Worm (Caenorhabditis elegans) whole organism, mixed stage, embryonic: Measurements from ENCODE around the gene F39F10.2.
"Not testable (repeated sequence)": the region's sequence is repeated elsewhere in the genome, so short reads cannot be mapped to it uniquely, and the experiment has no call there.

ENCODE experiments used
- lin-13 ChIP-seq: fragments of 150-350 bp; optimal IDR thresholded peaks from 2 replicates; lab custom pipeline; 2014; ENCODE audit warnings: missing biosample characterization, missing genetic modification characterization
- nhr-237 ChIP-seq: fragments of 150-350 bp; optimal IDR thresholded peaks from 2 replicates; lab custom pipeline; 2014; ENCODE audit warnings: missing biosample characterization, missing genetic modification characterization
- pha-4 ChIP-seq: fragments of 150-350 bp; optimal IDR thresholded peaks from 2 replicates; lab custom pipeline; 2018; ENCODE audit warnings: missing biosample characterization, missing genetic modification reagents, missing genetic modification characterization

DNA sequence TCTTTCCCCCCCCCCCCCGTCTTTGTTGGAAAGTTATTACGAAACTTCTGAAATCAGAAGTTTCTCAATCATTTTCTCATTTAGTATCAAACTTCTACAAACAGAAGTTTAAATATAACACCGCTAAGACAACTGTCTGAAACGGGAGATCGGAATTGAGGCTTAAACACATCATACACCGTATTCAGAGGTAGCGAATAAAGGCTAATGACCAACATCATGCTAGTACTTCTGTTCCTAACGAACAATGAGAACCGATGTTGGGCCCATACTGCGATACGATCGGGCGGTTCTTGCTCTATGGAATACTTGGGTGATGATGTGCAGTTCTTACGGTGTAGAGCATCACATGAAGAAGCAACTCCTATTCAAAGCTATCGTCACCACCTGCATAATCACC lies 11.3 kb upstream of the F39F10.2 start, which contains the start of gene Y13C8A.1:
- not testable (repeated sequence) for TF ChIP-seq pha-4 (tag; lab: Kevin White, UChicago); lin-13; nhr-237 (tag; lab: Kevin White, UChicago)
